Worm (Caenorhabditis elegans): ENCODE data around the gene Y75B8A.8.
A peak's percentile ranks its signal among the peaks of the same experiment; 100 is the strongest.

Y75B8A.8 gene

DNA sequence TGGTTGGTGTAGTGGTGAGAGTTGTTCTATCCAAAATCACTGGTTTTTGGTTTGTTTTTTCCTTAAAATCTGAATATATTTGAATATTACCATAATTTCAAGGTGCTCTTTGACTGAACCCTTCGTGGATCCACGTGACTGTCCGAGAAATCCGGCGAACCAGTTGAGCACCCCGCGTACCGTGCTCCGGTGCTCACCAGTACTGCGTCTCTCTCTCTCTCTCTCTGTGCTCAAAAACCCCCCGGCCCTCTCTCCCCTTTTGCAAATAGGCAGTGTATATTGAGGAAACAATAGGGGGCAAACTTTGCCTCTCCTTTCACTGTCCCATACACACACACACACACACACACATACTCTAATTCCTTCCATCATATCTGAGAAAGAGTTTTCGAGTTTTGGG is 10.6 kb upstream of the Y75B8A.8 start:
- TF ChIP-seq tbp1 (GFP tag; optimal IDR thresholded peaks at IDR 0.05) (no peak), zfh-2 (GFP tag; conservative IDR thresholded peaks at IDR 0.05) (peak; percentile 76), F22D6.2 (tag; optimal IDR thresholded peaks at IDR 0.05) (no peak)

- TF ChIP-seq somi-1 (GFP tag; optimal IDR thresholded peaks at IDR 0.05), result no peak
- no peak for TF ChIP-seq Y79H2A.3 (GFP tag; conservative IDR thresholded peaks at IDR 0.05)
- TF ChIP-seq hlh-26 (GFP tag; conservative IDR thresholded peaks at IDR 0.05), result no peak
- no peak for TF ChIP-seq T26A5.8 (tag; optimal IDR thresholded peaks at IDR 0.05)
- no peak for TF ChIP-seq nhr-80 (tag; optimal IDR thresholded peaks at IDR 0.05)
- no peak for TF ChIP-seq K12H6.12 (tag; optimal IDR thresholded peaks at IDR 0.05)
- no peak for TF ChIP-seq lin-40 (tag; optimal IDR thresholded peaks at IDR 0.05)
- TF ChIP-seq lsl-1 (GFP tag; optimal IDR thresholded peaks at IDR 0.05), result no peak
- TF ChIP-seq lag-1 (GFP tag; IDR thresholded peaks at IDR 0.05), result no peak
- no peak for TF ChIP-seq ets-4 (GFP tag; optimal IDR thresholded peaks at IDR 0.05)
- no peak for TF ChIP-seq ZK185.1 (tag; optimal IDR thresholded peaks at IDR 0.05; ENCODE audit: poor library complexity, severe bottlenecking)
- no peak for TF ChIP-seq cebp-1 (GFP tag; IDR thresholded peaks at IDR 0.05)
- no peak for TF ChIP-seq cebp-1 (tag; optimal IDR thresholded peaks at IDR 0.05)
- TF ChIP-seq nhr-90 (tag; optimal IDR thresholded peaks at IDR 0.05), result no peak
- no peak for TF ChIP-seq him-1 (tag; optimal IDR thresholded peaks at IDR 0.05)
- no peak for TF ChIP-seq madf-8 (GFP tag; conservative IDR thresholded peaks at IDR 0.05)
- no peak for TF ChIP-seq ztf-6 (GFP tag; IDR thresholded peaks at IDR 0.05)
- no peak for TF ChIP-seq egl-44 (GFP tag; IDR thresholded peaks at IDR 0.05)
- no peak for TF ChIP-seq C17E4.6 (GFP tag; IDR thresholded peaks at IDR 0.05)
- no peak for TF ChIP-seq F39B2.1 (GFP tag; IDR thresholded peaks at IDR 0.05)
- TF ChIP-seq F52B5.7 (tag; optimal IDR thresholded peaks at IDR 0.05), result no peak
These were observed 9.5 kb upstream of the Y75B8A.8 start for ce11 chrIII:12151100-12151499.

ce11 chrIII:12152157-12152556 is 8.4 kb upstream of the Y75B8A.8 start:
- TF ChIP-seq ztf-6 (GFP tag; IDR thresholded peaks at IDR 0.05), result no peak
- TF ChIP-seq lin-35 (GFP tag; optimal IDR thresholded peaks at IDR 0.05), result peak in 2 of 3 experiments; percentile 11 to 80
- TF ChIP-seq F23B12.7 (tag; optimal IDR thresholded peaks at IDR 0.05; ENCODE audit: insufficient read depth), result no peak
- no peak for TF ChIP-seq repo-1 (tag; optimal IDR thresholded peaks at IDR 0.05)
- TF ChIP-seq ztf-22 (GFP tag; optimal IDR thresholded peaks at IDR 0.05), result no peak
- no peak for TF ChIP-seq F57C9.4 (tag; optimal IDR thresholded peaks at IDR 0.05)
- TF ChIP-seq lag-1 (GFP tag; IDR thresholded peaks at IDR 0.05), result no peak
- TF ChIP-seq atf-7 (tag; optimal IDR thresholded peaks at IDR 0.05), result no peak
- TF ChIP-seq attf-5 (GFP tag; optimal IDR thresholded peaks at IDR 0.05), result no peak
- TF ChIP-seq nhr-179 (tag; optimal IDR thresholded peaks at IDR 0.05), result no peak
- TF ChIP-seq zim-3 (tag; optimal IDR thresholded peaks at IDR 0.05), result no peak
- no peak for TF ChIP-seq snpc-1.1 (tag; optimal IDR thresholded peaks at IDR 0.05; ENCODE audit: insufficient read depth)
- no peak for TF ChIP-seq ceh-91 (GFP tag; IDR thresholded peaks at IDR 0.05)
- TF ChIP-seq dpl-1 (GFP tag; optimal IDR thresholded peaks at IDR 0.05), result peak; percentile 50
- no peak for TF ChIP-seq xnd-1 (tag; optimal IDR thresholded peaks at IDR 0.05)
- TF ChIP-seq egrh-3 (GFP tag; IDR thresholded peaks at IDR 0.05), result no peak
- no peak for TF ChIP-seq aptf-3 (GFP tag; IDR thresholded peaks at IDR 0.05)
- no peak for TF ChIP-seq F57A8.1 (GFP tag; optimal IDR thresholded peaks at IDR 0.05)
- no peak for TF ChIP-seq F33H1.4 (GFP tag; IDR thresholded peaks at IDR 0.05)
- no peak for TF ChIP-seq ceh-58 (GFP tag; IDR thresholded peaks at IDR 0.05)
- TF ChIP-seq dox-1 (GFP tag; IDR thresholded peaks at IDR 0.05), result no peak
- no peak for TF ChIP-seq nfyb-1 (GFP tag; IDR thresholded peaks at IDR 0.05)
- no peak for TF ChIP-seq nhr-120 (GFP tag; IDR thresholded peaks at IDR 0.05)
- no peak for TF ChIP-seq die-1 (tag; optimal IDR thresholded peaks at IDR 0.05)
- peak; percentile 86 for TF ChIP-seq lin-54 (GFP tag; optimal IDR thresholded peaks at IDR 0.05)
- TF ChIP-seq pbrm-1 (GFP tag; IDR thresholded peaks at IDR 0.05), result no peak
- peak; percentile 72 for TF ChIP-seq efl-1 (GFP tag; optimal IDR thresholded peaks at IDR 0.05)

Data from whole organism, young adult.